Worm (Caenorhabditis elegans) whole organism, mixed stage, embryonic: ENCODE data around the gene Y94A7B.11.

Experiments used
- M03D4.4 ChIP-seq: sonication (generic microtip); optimal IDR thresholded peaks from 2 replicates; lab custom pipeline; 2017; ENCODE audit warnings: mild to moderate bottlenecking, missing genetic modification characterization, missing compliant biosample characterization
- bed-3 ChIP-seq: fragments of 200-800 bp; sonication (Bioruptor generic); optimal IDR thresholded peaks from 3 replicates; lab custom pipeline; 2018; ENCODE audit warnings: mild to moderate bottlenecking, missing genetic modification characterization, moderate library complexity, missing compliant biosample characterization
- blmp-1 ChIP-seq: fragments of 150-350 bp; optimal IDR thresholded peaks from 2 replicates; lab custom pipeline; 2014; ENCODE audit warnings: missing biosample characterization, missing genetic modification characterization
- ceh-39 ChIP-seq: fragments of 150-350 bp; optimal IDR thresholded peaks from 2 replicates; lab custom pipeline; 2014; ENCODE audit warnings: missing biosample characterization, missing genetic modification characterization
- ceh-43 ChIP-seq: fragments of 200-800 bp; sonication (Bioruptor generic); optimal IDR thresholded peaks from 2 replicates; lab custom pipeline; 2018; ENCODE audit warnings: mild to moderate bottlenecking, missing genetic modification characterization, moderate library complexity, missing compliant biosample characterization
- ceh-83 ChIP-seq: fragments of 200-800 bp; sonication (Bioruptor generic); optimal IDR thresholded peaks from 2 replicates; lab custom pipeline; 2018; ENCODE audit warnings: mild to moderate bottlenecking, missing genetic modification characterization, missing compliant biosample characterization
- ces-1 ChIP-seq: fragments of 150-350 bp; optimal IDR thresholded peaks from 2 replicates; lab custom pipeline; 2014; ENCODE audit warnings: missing biosample characterization, missing genetic modification reagents, missing genetic modification characterization
- cnd-1 ChIP-seq: fragments of 200-800 bp; sonication (Bioruptor generic); optimal IDR thresholded peaks from 2 replicates; lab custom pipeline; 2018; ENCODE audit warnings: mild to moderate bottlenecking, missing genetic modification characterization, missing compliant biosample characterization
- drap-1 ChIP-seq: fragments of 200-800 bp; sonication (Bioruptor generic); optimal IDR thresholded peaks from 3 replicates; lab custom pipeline; 2018; ENCODE audit warnings: mild to moderate bottlenecking, missing genetic modification characterization, missing compliant biosample characterization
- elt-1 ChIP-seq: sonication (generic microtip); optimal IDR thresholded peaks from 2 replicates; lab custom pipeline; 2017; ENCODE audit warnings: missing genetic modification characterization, mild to moderate bottlenecking, missing compliant biosample characterization, antibody characterized with exemption, moderate library complexity, borderline replicate concordance; ENCODE audit not compliant: insufficient read depth
- elt-3 ChIP-seq: fragments of 150-350 bp; optimal IDR thresholded peaks from 2 replicates; lab custom pipeline; 2014; ENCODE audit warnings: missing biosample characterization, missing genetic modification characterization
- flh-1 ChIP-seq: fragments of 200-800 bp; sonication (Bioruptor generic); optimal IDR thresholded peaks from 2 replicates; lab custom pipeline; 2018; ENCODE audit warnings: mild to moderate bottlenecking, missing genetic modification characterization, moderate library complexity, missing compliant biosample characterization
- ham-2 ChIP-seq: fragments of 200-800 bp; sonication (Bioruptor generic); optimal IDR thresholded peaks from 2 replicates; lab custom pipeline; 2018; ENCODE audit warnings: mild to moderate bottlenecking, missing genetic modification characterization, missing compliant biosample characterization
- hlh-1 ChIP-seq: fragments of 150-350 bp; optimal IDR thresholded peaks from 2 replicates; lab custom pipeline; 2014; ENCODE audit warnings: missing biosample characterization, missing genetic modification reagents, missing genetic modification characterization
- lin-13 ChIP-seq: fragments of 150-350 bp; optimal IDR thresholded peaks from 2 replicates; lab custom pipeline; 2014; ENCODE audit warnings: missing biosample characterization, missing genetic modification characterization
- lsy-2 ChIP-seq: fragments of 150-350 bp; optimal IDR thresholded peaks from 2 replicates; lab custom pipeline; 2014; ENCODE audit warnings: missing biosample characterization, missing genetic modification characterization
- mab-5 ChIP-seq: fragments of 150-350 bp; optimal IDR thresholded peaks from 2 replicates; lab custom pipeline; 2014; ENCODE audit warnings: missing biosample characterization, missing genetic modification characterization
- mep-1 ChIP-seq: fragments of 150-350 bp; optimal IDR thresholded peaks from 2 replicates; lab custom pipeline; 2017; ENCODE audit warnings: missing biosample characterization, missing genetic modification reagents, missing genetic modification characterization, inconsistent platforms
- mls-2 ChIP-seq: sonication (generic microtip); optimal IDR thresholded peaks from 2 replicates; lab custom pipeline; 2016; ENCODE audit warnings: mild to moderate bottlenecking, missing genetic modification characterization, moderate library complexity, missing compliant biosample characterization
- nhr-12 ChIP-seq: fragments of 150-350 bp; optimal IDR thresholded peaks from 2 replicates; lab custom pipeline; 2014; ENCODE audit warnings: missing biosample characterization, missing genetic modification characterization
- nhr-237 ChIP-seq: fragments of 150-350 bp; optimal IDR thresholded peaks from 2 replicates; lab custom pipeline; 2014; ENCODE audit warnings: missing biosample characterization, missing genetic modification characterization
- nhr-28 ChIP-seq: fragments of 150-350 bp; optimal IDR thresholded peaks from 2 replicates; lab custom pipeline; 2014; ENCODE audit warnings: missing biosample characterization, missing genetic modification characterization
- nhr-76 ChIP-seq: sonication (generic microtip); optimal IDR thresholded peaks from 2 replicates; lab custom pipeline; 2017; ENCODE audit warnings: missing biosample characterization, missing genetic modification characterization
- pha-4 ChIP-seq: fragments of 150-350 bp; optimal IDR thresholded peaks from 2 replicates; lab custom pipeline; 2018; ENCODE audit warnings: missing biosample characterization, missing genetic modification reagents, missing genetic modification characterization
- sem-2 ChIP-seq: fragments of 200-800 bp; sonication (Bioruptor generic); optimal IDR thresholded peaks from 2 replicates; lab custom pipeline; 2018; ENCODE audit warnings: mild to moderate bottlenecking, missing genetic modification characterization, missing compliant biosample characterization
- sptf-1 ChIP-seq: sonication (generic microtip); optimal IDR thresholded peaks from 2 replicates; lab custom pipeline; 2017; ENCODE audit warnings: mild to moderate bottlenecking, missing genetic modification characterization, moderate library complexity, missing compliant biosample characterization
- tbx-8 ChIP-seq: fragments of 200-800 bp; sonication (Bioruptor generic); optimal IDR thresholded peaks from 2 replicates; lab custom pipeline; 2018; ENCODE audit warnings: mild to moderate bottlenecking, missing genetic modification characterization, moderate library complexity, missing compliant biosample characterization
- unc-120 ChIP-seq: sonication (generic microtip); optimal IDR thresholded peaks from 2 replicates; lab custom pipeline; 2017; ENCODE audit warnings: missing genetic modification characterization, missing compliant biosample characterization; ENCODE audit not compliant: poor library complexity, severe bottlenecking
- unc-39 ChIP-seq: fragments of 150-350 bp; optimal IDR thresholded peaks from 2 replicates; lab custom pipeline; 2014; ENCODE audit warnings: missing biosample characterization, missing genetic modification characterization
- unc-62 ChIP-seq: fragments of 150-350 bp; optimal IDR thresholded peaks from 2 replicates; lab custom pipeline; 2014; ENCODE audit warnings: missing biosample characterization, missing genetic modification reagents, missing genetic modification characterization

Y94A7B.11 gene

ce11 chrV:17773108-17773507, 29.3 kb downstream of the Y94A7B.11 start, which contains the start of gene sre-21:
Gene sre-21 (minus strand): TSS chrV:17773208.
- no peak for TF ChIP-seq bed-3 (GFP tag; lab: Kevin White, UChicago)
- no peak for TF ChIP-seq mls-2 (tag; lab: Kevin White, UChicago)
- no peak for TF ChIP-seq tbx-8 (GFP tag; lab: Kevin White, UChicago)
- no peak for TF ChIP-seq nhr-28 (tag; lab: Kevin White, UChicago)
- no peak for TF ChIP-seq unc-39 (tag; lab: Kevin White, UChicago)
- TF ChIP-seq ces-1 (GFP tag; lab: Kevin White, UChicago), result no peak
- no peak for TF ChIP-seq pha-4 (tag; lab: Kevin White, UChicago)

ce11 chrV:17767768-17768167, 34.7 kb downstream of the Y94A7B.11 start:
- no peak for TF ChIP-seq nhr-76 (tag; lab: Kevin White, UChicago)
- TF ChIP-seq mep-1, result no peak
- TF ChIP-seq ham-2 (GFP tag; lab: Kevin White, UChicago), result no peak
- no peak for TF ChIP-seq nhr-237 (tag; lab: Kevin White, UChicago)
- no peak for TF ChIP-seq cnd-1 (tag; lab: Kevin White, UChicago)
- no peak for TF ChIP-seq ceh-39 (tag; lab: Kevin White, UChicago)
- TF ChIP-seq nhr-28 (tag; lab: Kevin White, UChicago), result no peak
- TF ChIP-seq elt-3 (tag; lab: Kevin White, UChicago), result no peak
- no peak for TF ChIP-seq elt-1 (tag; lab: Kevin White, UChicago)
- TF ChIP-seq nhr-12 (tag; lab: Kevin White, UChicago), result no peak
- no peak for TF ChIP-seq pha-4 (tag; lab: Kevin White, UChicago)
- no peak for TF ChIP-seq lsy-2 (tag; lab: Kevin White, UChicago)
- no peak for TF ChIP-seq M03D4.4 (tag; lab: Kevin White, UChicago)
- no peak for TF ChIP-seq drap-1
- no peak for TF ChIP-seq blmp-1 (tag; lab: Kevin White, UChicago)
- TF ChIP-seq unc-62 (GFP tag; lab: Kevin White, UChicago), result no peak
- no peak for TF ChIP-seq tbx-8 (GFP tag; lab: Kevin White, UChicago)

- TF ChIP-seq ceh-83 (GFP tag; lab: Kevin White, UChicago) (no peak), lin-13 (tag; lab: Kevin White, UChicago) (no peak), mab-5 (no peak), lsy-2 (tag; lab: Kevin White, UChicago) (no peak), mls-2 (tag; lab: Kevin White, UChicago) (no peak), tbx-8 (GFP tag; lab: Kevin White, UChicago) (no peak), unc-62 (GFP tag; lab: Kevin White, UChicago) (no peak), bed-3 (GFP tag; lab: Kevin White, UChicago) (no peak), flh-1 (no peak), M03D4.4 (tag; lab: Kevin White, UChicago) (no peak), elt-1 (tag; lab: Kevin White, UChicago) (no peak), ceh-43 (no peak), nhr-12 (tag; lab: Kevin White, UChicago) (no peak), sptf-1 (tag; lab: Kevin White, UChicago) (no peak), ces-1 (GFP tag; lab: Kevin White, UChicago) (no peak), sem-2 (GFP tag; lab: Kevin White, UChicago) (no peak)
- TF ChIP-seq, all 35 proteins: peak for 0
Measured at ce11 chrV:17767249-17767648, 35.2 kb downstream of the Y94A7B.11 start, which contains the start of gene srh-284. Gene srh-284 (plus strand): TSS chrV:17767549.

- no peak for TF ChIP-seq M03D4.4 (tag; lab: Kevin White, UChicago)
- TF ChIP-seq nhr-28 (tag; lab: Kevin White, UChicago), result no peak
- no peak for TF ChIP-seq ces-1 (GFP tag; lab: Kevin White, UChicago)
- no peak for TF ChIP-seq unc-120 (tag; lab: Kevin White, UChicago)
- no peak for TF ChIP-seq bed-3 (GFP tag; lab: Kevin White, UChicago)
- TF ChIP-seq mls-2 (tag; lab: Kevin White, UChicago), result no peak
- TF ChIP-seq ham-2 (GFP tag; lab: Kevin White, UChicago), result no peak
- no peak for TF ChIP-seq unc-39 (tag; lab: Kevin White, UChicago)
- TF ChIP-seq flh-1, result no peak
- no peak for TF ChIP-seq sptf-1 (tag; lab: Kevin White, UChicago)
Measured at ce11 chrV:17765077-17765476, 37.3 kb downstream of the Y94A7B.11 start, which contains the start of the genes C47A10.16 and srh-283. Gene C47A10.16 (minus strand): TSS chrV:17765177. Gene srh-283 (plus strand): TSS chrV:17765348.

ce11 chrV:17755592-17755991, 46.8 kb downstream of the Y94A7B.11 start, which contains the start of gene pgp-9:
Gene pgp-9 (plus strand): TSS chrV:17755892.
- no peak for TF ChIP-seq lin-13 (tag; lab: Kevin White, UChicago)
- no peak for TF ChIP-seq mls-2 (tag; lab: Kevin White, UChicago)
- no peak for TF ChIP-seq hlh-1 (tag; lab: Kevin White, UChicago)
- no peak for TF ChIP-seq sem-2 (GFP tag; lab: Kevin White, UChicago)
- no peak for TF ChIP-seq elt-3 (tag; lab: Kevin White, UChicago)
- TF ChIP-seq nhr-237 (tag; lab: Kevin White, UChicago), result no peak
- no peak for TF ChIP-seq ceh-43
- TF ChIP-seq, all 35 proteins: peak for 0
